Worm (Caenorhabditis elegans) whole organism, L2 larva: ENCODE data around the gene crb-1.

ENCODE experiments used
- C34F6.9 ChIP-seq: fragments of 150-350 bp; optimal IDR thresholded peaks from 2 replicates; lab custom pipeline; 2014; ENCODE audit warnings: missing biosample characterization, missing genetic modification characterization
- F13H6.1 ChIP-seq: sonication (generic microtip); optimal IDR thresholded peaks from 2 replicates; lab custom pipeline; 2016; ENCODE audit warnings: missing genetic modification characterization, missing compliant biosample characterization
- alr-1 ChIP-seq: fragments of 150-350 bp; optimal IDR thresholded peaks from 2 replicates; lab custom pipeline; 2014; ENCODE audit warnings: missing biosample characterization, missing genetic modification characterization
- aly-2 ChIP-seq: fragments of 150-350 bp; optimal IDR thresholded peaks from 2 replicates; lab custom pipeline; 2014; ENCODE audit warnings: missing biosample characterization, missing genetic modification characterization
- blmp-1 ChIP-seq: sonication (generic microtip); optimal IDR thresholded peaks from 2 replicates; lab custom pipeline; 2017; ENCODE audit warnings: missing genetic modification characterization, mild to moderate bottlenecking, missing compliant biosample characterization, antibody characterized with exemption, moderate library complexity; ENCODE audit not compliant: insufficient read depth
- ceh-16 ChIP-seq: fragments of 150-350 bp; optimal IDR thresholded peaks from 2 replicates; lab custom pipeline; 2014; ENCODE audit warnings: missing biosample characterization, missing genetic modification characterization
- crh-2 ChIP-seq: sonication (generic microtip); optimal IDR thresholded peaks from 2 replicates; lab custom pipeline; 2017; ENCODE audit warnings: missing biosample characterization, missing genetic modification characterization
- dmd-4 ChIP-seq: sonication (generic microtip); optimal IDR thresholded peaks from 2 replicates; lab custom pipeline; 2017; ENCODE audit warnings: missing biosample characterization, missing genetic modification characterization
- egl-27 ChIP-seq: sonication (generic microtip); optimal IDR thresholded peaks from 3 replicates; lab custom pipeline; 2017; ENCODE audit warnings: missing biosample characterization, missing genetic modification reagents, missing genetic modification characterization
- elt-1 ChIP-seq: fragments of 150-350 bp; optimal IDR thresholded peaks from 2 replicates; lab custom pipeline; 2014; ENCODE audit warnings: missing biosample characterization, missing genetic modification characterization
- elt-3 ChIP-seq: sonication (generic microtip); optimal IDR thresholded peaks from 2 replicates; lab custom pipeline; 2017; ENCODE audit warnings: missing biosample characterization, missing genetic modification characterization
- fos-1 ChIP-seq: fragments of 150-350 bp; optimal IDR thresholded peaks from 2 replicates; lab custom pipeline; 2014; ENCODE audit warnings: missing biosample characterization, missing genetic modification characterization
- gmeb-1 ChIP-seq: fragments of 150-350 bp; optimal IDR thresholded peaks from 2 replicates; lab custom pipeline; 2014; ENCODE audit warnings: missing biosample characterization, missing genetic modification characterization
- lin-11 ChIP-seq: fragments of 150-350 bp; sonication (generic microtip); optimal IDR thresholded peaks from 2 replicates; lab custom pipeline; 2014; ENCODE audit warnings: missing biosample characterization, missing genetic modification characterization, inconsistent platforms, mixed read lengths
- lin-13 ChIP-seq: fragments of 150-350 bp; optimal IDR thresholded peaks from 2 replicates; lab custom pipeline; 2014; ENCODE audit warnings: missing biosample characterization, missing genetic modification reagents, missing genetic modification characterization
- lin-39 ChIP-seq: fragments of 150-350 bp; optimal IDR thresholded peaks from 2 replicates; lab custom pipeline; 2014; ENCODE audit warnings: missing biosample characterization, missing genetic modification reagents, missing genetic modification characterization
- lsy-2 ChIP-seq, 2 experiments: fragments of 150-350 bp in 1 of 2; sonication (generic microtip) in 1 of 2; optimal IDR thresholded peaks; 2 replicates each; lab custom pipeline; 2014 to 2017; ENCODE audit warnings: missing biosample characterization in 2 of 2, missing genetic modification characterization in 2 of 2
- mab-5 ChIP-seq: fragments of 150-350 bp; optimal IDR thresholded peaks from 2 replicates; lab custom pipeline; 2014; ENCODE audit warnings: missing biosample characterization, missing genetic modification characterization
- mbf-1 ChIP-seq: sonication (generic microtip); optimal IDR thresholded peaks from 2 replicates; lab custom pipeline; 2017; ENCODE audit warnings: missing biosample characterization, missing genetic modification characterization
- mdl-1 ChIP-seq, 2 experiments: fragments of 150-350 bp in 1 of 2; sonication (generic microtip) in 1 of 2; optimal IDR thresholded peaks; 2 replicates each; lab custom pipeline; 2017; ENCODE audit warnings: missing biosample characterization in 2 of 2, missing genetic modification characterization in 2 of 2
- nhr-11 ChIP-seq: fragments of 150-350 bp; optimal IDR thresholded peaks from 2 replicates; lab custom pipeline; 2014; ENCODE audit warnings: missing biosample characterization, missing genetic modification characterization
- nhr-12 ChIP-seq: fragments of 150-350 bp; optimal IDR thresholded peaks from 2 replicates; lab custom pipeline; 2014; ENCODE audit warnings: missing biosample characterization, missing genetic modification characterization
- nhr-129 ChIP-seq: fragments of 150-350 bp; optimal IDR thresholded peaks from 2 replicates; lab custom pipeline; 2014; ENCODE audit warnings: missing biosample characterization, missing genetic modification characterization
- nhr-21 ChIP-seq: fragments of 150-350 bp; optimal IDR thresholded peaks from 2 replicates; lab custom pipeline; 2014; ENCODE audit warnings: missing biosample characterization, missing genetic modification characterization
- nhr-23 ChIP-seq: fragments of 150-350 bp; optimal IDR thresholded peaks from 2 replicates; lab custom pipeline; 2014; ENCODE audit warnings: missing biosample characterization, missing genetic modification reagents, missing genetic modification characterization
- nhr-237 ChIP-seq: fragments of 150-350 bp; optimal IDR thresholded peaks from 2 replicates; lab custom pipeline; 2014; ENCODE audit warnings: missing biosample characterization, missing genetic modification characterization
- nhr-25 ChIP-seq: fragments of 150-350 bp; sonication (generic microtip); optimal IDR thresholded peaks from 3 replicates; lab custom pipeline; 2014; ENCODE audit warnings: missing biosample characterization, missing genetic modification characterization
- nhr-6 ChIP-seq: fragments of 150-350 bp; optimal IDR thresholded peaks from 2 replicates; lab custom pipeline; 2014; ENCODE audit warnings: missing biosample characterization, missing genetic modification characterization
- nhr-77 ChIP-seq: fragments of 150-350 bp; optimal IDR thresholded peaks from 2 replicates; lab custom pipeline; 2014; ENCODE audit warnings: missing biosample characterization, missing genetic modification characterization
- sem-4 ChIP-seq: fragments of 150-350 bp; optimal IDR thresholded peaks from 2 replicates; lab custom pipeline; 2014; ENCODE audit warnings: missing biosample characterization, missing genetic modification reagents, missing genetic modification characterization
- sma-3 ChIP-seq: sonication (generic microtip); optimal IDR thresholded peaks from 2 replicates; lab custom pipeline; 2016; ENCODE audit warnings: missing genetic modification reagents, missing genetic modification characterization, missing compliant biosample characterization
- sma-9 ChIP-seq, 2 experiments: fragments of 150-350 bp in 1 of 2; sonication (generic microtip) in 1 of 2; optimal IDR thresholded peaks; 2 replicates each; lab custom pipeline; 2014 to 2016; ENCODE audit warnings: missing genetic modification characterization in 2 of 2, mild to moderate bottlenecking in 1 of 2, missing biosample characterization in 1 of 2, missing compliant biosample characterization in 1 of 2, missing genetic modification reagents in 1 of 2, moderate library complexity in 1 of 2
- snpc-4 ChIP-seq: fragments of 150-350 bp; optimal IDR thresholded peaks from 2 replicates; lab custom pipeline; 2014; ENCODE audit warnings: missing biosample characterization, missing genetic modification characterization
- unc-55 ChIP-seq: fragments of 150-350 bp; sonication (generic microtip); optimal IDR thresholded peaks from 3 replicates; lab custom pipeline; 2014; ENCODE audit warnings: missing biosample characterization, missing genetic modification reagents, missing genetic modification characterization
- zag-1 ChIP-seq: fragments of 150-350 bp; optimal IDR thresholded peaks from 2 replicates; lab custom pipeline; 2014; ENCODE audit warnings: missing biosample characterization, missing genetic modification characterization
- ztf-1 ChIP-seq: fragments of 200-800 bp; sonication (Bioruptor generic); conservative IDR thresholded peaks from 2 replicates; pipeline ENCODE4 v1.3.6; 2022; ENCODE audit warnings: missing genetic modification characterization, missing compliant biosample characterization
- ztf-11 ChIP-seq: sonication (generic microtip); optimal IDR thresholded peaks from 2 replicates; lab custom pipeline; 2017; ENCODE audit warnings: missing biosample characterization, missing genetic modification characterization
- ztf-4 ChIP-seq: fragments of 150-350 bp; optimal IDR thresholded peaks from 2 replicates; lab custom pipeline; 2014; ENCODE audit warnings: missing biosample characterization, missing genetic modification characterization

The crb-1 gene

ce11 chrX:17392182-17392581, 21.6 kb downstream of the crb-1 start:
- peak; percentile 26 for TF ChIP-seq blmp-1 (tag; lab: Kevin White, UChicago)
- peak; percentile 1 for TF ChIP-seq ceh-16 (tag; lab: Kevin White, UChicago)
- TF ChIP-seq egl-27 (tag; lab: Kevin White, UChicago) = no peak
- peak; percentile 80 for TF ChIP-seq sma-3 (GFP tag; lab: Kevin White, UChicago)
- TF ChIP-seq sem-4 (tag; lab: Kevin White, UChicago) = peak; percentile 71
- peak in 1 of 2 experiments; percentile 24 for TF ChIP-seq mdl-1 (tag; optimal IDR thresholded peaks at IDR 0.05; lab: Kevin White, UChicago)
- peak; percentile 83 for TF ChIP-seq nhr-129 (tag; lab: Kevin White, UChicago)
- TF ChIP-seq dmd-4 (tag; lab: Kevin White, UChicago) = no peak
- TF ChIP-seq C34F6.9 (tag; lab: Kevin White, UChicago) = peak; percentile 85
- TF ChIP-seq mab-5 (tag; lab: Kevin White, UChicago) = peak; percentile 49
- no peak for TF ChIP-seq ztf-11 (tag; lab: Kevin White, UChicago)
- peak; percentile 65 for TF ChIP-seq lin-11
- TF ChIP-seq F13H6.1 (tag; lab: Kevin White, UChicago) = peak; percentile 74
- no peak for TF ChIP-seq lin-39 (tag; lab: Kevin White, UChicago)
- TF ChIP-seq lin-13 (GFP tag; lab: Kevin White, UChicago) = peak; percentile 68
- TF ChIP-seq gmeb-1 (tag; lab: Kevin White, UChicago) = peak; percentile 39
- peak; percentile 85 for TF ChIP-seq sma-9 (GFP tag; optimal IDR thresholded peaks at IDR 0.05; lab: Kevin White, UChicago)
- TF ChIP-seq sma-9 (tag; optimal IDR thresholded peaks at IDR 0.05; lab: Kevin White, UChicago) = no peak
- TF ChIP-seq unc-55 (GFP tag; lab: Kevin White, UChicago) = peak; percentile 86
- TF ChIP-seq nhr-25 (tag; lab: Kevin White, UChicago) = peak; percentile 68
- TF ChIP-seq nhr-6 (tag; lab: Kevin White, UChicago) = peak; percentile 25
- TF ChIP-seq crh-2 = peak; percentile 78
- peak; percentile 39 for TF ChIP-seq snpc-4
- peak; percentile 35 to 75 for TF ChIP-seq lsy-2 (tag; optimal IDR thresholded peaks at IDR 0.05; lab: Kevin White, UChicago)
- no peak for TF ChIP-seq mbf-1 (tag; lab: Kevin White, UChicago)
- no peak for TF ChIP-seq elt-1 (tag; lab: Kevin White, UChicago)
- TF ChIP-seq fos-1 (tag; lab: Kevin White, UChicago) = peak; percentile 70
- peak; percentile 48 for TF ChIP-seq ztf-4 (tag; lab: Kevin White, UChicago)
- no peak for TF ChIP-seq nhr-77 (tag; lab: Kevin White, UChicago)
- TF ChIP-seq nhr-21 = peak; percentile 32
- TF ChIP-seq zag-1 (tag; lab: Kevin White, UChicago) = peak; percentile 42

- no peak for TF ChIP-seq aly-2 (tag; lab: Kevin White, UChicago)
These were observed 22.3 kb downstream of the crb-1 start, which contains the start of gene F10D7.5 for ce11 chrX:17391515-17391914. TSS of gene F10D7.5 (minus strand) at chrX:17391615.

ce11 chrX:17390531-17390930, 23.3 kb downstream of the crb-1 start:
- TF ChIP-seq nhr-6 (tag; lab: Kevin White, UChicago) (no peak), ztf-1 (GFP tag; lab: Robert Waterston, UW) (no peak), alr-1 (no peak), mbf-1 (tag; lab: Kevin White, UChicago) (no peak), nhr-12 (no peak), nhr-11 (tag; lab: Kevin White, UChicago) (no peak), lin-39 (tag; lab: Kevin White, UChicago) (no peak), mab-5 (tag; lab: Kevin White, UChicago) (no peak), ztf-4 (tag; lab: Kevin White, UChicago) (no peak), fos-1 (tag; lab: Kevin White, UChicago) (no peak), aly-2 (tag; lab: Kevin White, UChicago) (no peak)

- TF ChIP-seq egl-27 (tag; lab: Kevin White, UChicago) (no peak), fos-1 (tag; lab: Kevin White, UChicago) (no peak), nhr-237 (tag; lab: Kevin White, UChicago) (no peak), mdl-1 (tag; optimal IDR thresholded peaks at IDR 0.05; lab: Kevin White, UChicago) (no peak), blmp-1 (tag; lab: Kevin White, UChicago) (no peak), ztf-4 (tag; lab: Kevin White, UChicago) (no peak), elt-3 (tag; lab: Kevin White, UChicago) (no peak), nhr-77 (tag; lab: Kevin White, UChicago) (no peak), ceh-16 (tag; lab: Kevin White, UChicago) (no peak), nhr-23 (tag; lab: Kevin White, UChicago) (no peak)
These were observed 27.7 kb downstream of the crb-1 start for ce11 chrX:17386130-17386529.
